Fruit fly (Drosophila melanogaster) whole organism, wandering third instar larva: ENCODE data around the gene CG43210.

Experiments used
- CG32264 ChIP-seq: fragments of 200-800 bp; sonication (Bioruptor generic); optimal IDR thresholded peaks from 2 replicates; lab custom pipeline; 2016; ENCODE audit warnings: missing biosample characterization, missing genetic modification characterization
- Dfd ChIP-seq: fragments of >200 bp; optimal IDR thresholded peaks from 2 replicates; lab custom pipeline; 2017; ENCODE audit warnings: missing biosample characterization, missing genetic modification characterization
- Dif ChIP-seq: fragments of 200-275, 200-300 bp; sonication (Bioruptor generic); optimal IDR thresholded peaks from 2 replicates; lab custom pipeline; 2018; ENCODE audit warnings: missing biosample characterization, missing genetic modification characterization; ENCODE audit not compliant: partially characterized antibody
- GATAd ChIP-seq: sonication (Bioruptor generic); optimal IDR thresholded peaks from 2 replicates; lab custom pipeline; 2016; ENCODE audit warnings: missing biosample characterization, missing genetic modification characterization
- HLH106 ChIP-seq: fragments of 200-800 bp; optimal IDR thresholded peaks from 3 replicates; lab custom pipeline; 2019; ENCODE audit warnings: missing biosample characterization, mild to moderate bottlenecking, missing genetic modification characterization, moderate library complexity
- Hnf4 ChIP-seq: fragments of 200-800 bp; sonication (Bioruptor generic); optimal IDR thresholded peaks from 2 replicates; lab custom pipeline; 2016; ENCODE audit warnings: missing biosample characterization, mild to moderate bottlenecking, missing genetic modification characterization
- Hr78 ChIP-seq: fragments of >200 bp; optimal IDR thresholded peaks from 2 replicates; lab custom pipeline; 2017; ENCODE audit warnings: missing biosample characterization, missing genetic modification characterization
- Hr83 ChIP-seq: fragments of 200-300 bp; sonication (Bioruptor generic); optimal IDR thresholded peaks from 2 replicates; lab custom pipeline; 2016; ENCODE audit warnings: missing biosample characterization, mild to moderate bottlenecking, missing genetic modification characterization, moderate library complexity; ENCODE audit not compliant: poor library complexity, severe bottlenecking
- Jra ChIP-seq: sonication (Bioruptor generic); optimal IDR thresholded peaks from 2 replicates; lab custom pipeline; 2016; ENCODE audit warnings: missing biosample characterization, missing genetic modification characterization
- Mio ChIP-seq: sonication (Bioruptor generic); optimal IDR thresholded peaks from 2 replicates; lab custom pipeline; 2016; ENCODE audit warnings: missing biosample characterization, missing genetic modification characterization
- N ChIP-seq: fragments of >200 bp; optimal IDR thresholded peaks from 2 replicates; lab custom pipeline; 2018; ENCODE audit warnings: missing biosample characterization, missing external identifiers, missing genetic modification characterization
- OdsH ChIP-seq: fragments of 200-800 bp; sonication (Bioruptor generic); optimal IDR thresholded peaks from 2 replicates; lab custom pipeline; 2016; ENCODE audit warnings: missing biosample characterization, mild to moderate bottlenecking, missing genetic modification characterization
- br ChIP-seq: fragments of 200-800 bp; sonication (Bioruptor generic); optimal IDR thresholded peaks from 2 replicates; lab custom pipeline; 2016; ENCODE audit warnings: missing biosample characterization, missing genetic modification characterization
- brk ChIP-seq: fragments of 200-800 bp; sonication (Bioruptor generic); optimal IDR thresholded peaks from 2 replicates; lab custom pipeline; 2016; ENCODE audit warnings: missing biosample characterization, mild to moderate bottlenecking, missing genetic modification characterization
- dmrt93B ChIP-seq: fragments of 200-800 bp; sonication (Bioruptor generic); optimal IDR thresholded peaks from 2 replicates; lab custom pipeline; 2018; ENCODE audit warnings: missing biosample characterization, mild to moderate bottlenecking, missing genetic modification characterization
- ey ChIP-seq: fragments of 200-800 bp; sonication (Bioruptor generic); optimal IDR thresholded peaks from 2 replicates; lab custom pipeline; 2016; ENCODE audit warnings: missing biosample characterization, missing genetic modification characterization
- foxo ChIP-seq, 2 experiments: fragments of 200-800 bp; sonication (Bioruptor generic); optimal IDR thresholded peaks; 2 replicates in 1 of 2; 3 replicates in 1 of 2; lab custom pipeline; 2016 to 2017; ENCODE audit warnings: missing biosample characterization in 2 of 2, missing genetic modification characterization in 2 of 2
- fru ChIP-seq: fragments of 200-800 bp; sonication (Bioruptor generic); optimal IDR thresholded peaks from 3 replicates; lab custom pipeline; 2016; ENCODE audit warnings: missing biosample characterization, mild to moderate bottlenecking, missing genetic modification characterization
- h ChIP-seq: fragments of 200-800 bp; sonication (Bioruptor generic); optimal IDR thresholded peaks from 3 replicates; lab custom pipeline; 2016; ENCODE audit warnings: missing biosample characterization, mild to moderate bottlenecking, missing genetic modification characterization
- jim ChIP-seq: fragments of 175-275, 200-325 bp; sonication (Bioruptor generic); optimal IDR thresholded peaks from 2 replicates; lab custom pipeline; 2016; ENCODE audit warnings: missing biosample characterization, mild to moderate bottlenecking, missing genetic modification characterization
- pan ChIP-seq: fragments of >200 bp; optimal IDR thresholded peaks from 2 replicates; lab custom pipeline; 2017
- psq ChIP-seq: fragments of 200-800 bp; sonication (Bioruptor generic); optimal IDR thresholded peaks from 3 replicates; lab custom pipeline; 2017; ENCODE audit warnings: missing biosample characterization, mild to moderate bottlenecking, missing genetic modification characterization, moderate library complexity
- rgr ChIP-seq: fragments of 200-800 bp; sonication (Bioruptor generic); optimal IDR thresholded peaks from 3 replicates; lab custom pipeline; 2016; ENCODE audit warnings: missing biosample characterization, mild to moderate bottlenecking, missing genetic modification characterization
- sage ChIP-seq: fragments of 200-800 bp; sonication (Bioruptor generic); optimal IDR thresholded peaks from 2 replicates; lab custom pipeline; 2016; ENCODE audit warnings: missing biosample characterization, mild to moderate bottlenecking, missing genetic modification characterization
- sv ChIP-seq: fragments of 200-800 bp; sonication (Bioruptor generic); optimal IDR thresholded peaks from 3 replicates; lab custom pipeline; 2016; ENCODE audit warnings: missing biosample characterization, missing genetic modification characterization
- usp ChIP-seq: fragments of >200 bp; optimal IDR thresholded peaks from 2 replicates; lab custom pipeline; 2017; ENCODE audit warnings: missing biosample characterization, missing genetic modification characterization
- woc ChIP-seq: sonication (Bioruptor generic); optimal IDR thresholded peaks from 2 replicates; lab custom pipeline; 2016; ENCODE audit warnings: missing biosample characterization, mild to moderate bottlenecking, missing genetic modification characterization

The CG43210 gene

dm6 chr3R:18545486-18545885, 19.5 kb downstream of the CG43210 start, which contains the start of gene fru:
Gene fru (minus strand): TSS chr3R:18545586.
- no peak for TF ChIP-seq Mio
- TF ChIP-seq Hr83 = no peak
- no peak for TF ChIP-seq sv (GFP tag; lab: Kevin White, UChicago)
- TF ChIP-seq rgr (GFP tag; lab: Kevin White, UChicago) = no peak
- TF ChIP-seq br (GFP tag; lab: Kevin White, UChicago) = no peak
- TF ChIP-seq fru = no peak
- no peak for TF ChIP-seq sage (GFP tag; lab: Kevin White, UChicago)
- TF ChIP-seq dmrt93B (GFP tag; lab: Kevin White, UChicago) = no peak
- no peak for TF ChIP-seq GATAd (GFP tag; lab: Kevin White, UChicago)
- TF ChIP-seq foxo (GFP tag; optimal IDR thresholded peaks at IDR 0.05; lab: Kevin White, UChicago) = no peak
- no peak for TF ChIP-seq brk (GFP tag; lab: Kevin White, UChicago)
- TF ChIP-seq OdsH (GFP tag; lab: Kevin White, UChicago) = no peak
- no peak for TF ChIP-seq psq (GFP tag; lab: Kevin White, UChicago)
- TF ChIP-seq Dfd (GFP tag; lab: Kevin White, UChicago) = no peak
- TF ChIP-seq usp (GFP tag; lab: Kevin White, UChicago) = no peak
- no peak for TF ChIP-seq h
- no peak for TF ChIP-seq CG32264 (GFP tag; lab: Kevin White, UChicago)
- no peak for TF ChIP-seq Hr78 (GFP tag; lab: Kevin White, UChicago)

dm6 chr3R:18515010-18515409, 50.0 kb downstream of the CG43210 start:
- TF ChIP-seq OdsH (GFP tag; lab: Kevin White, UChicago) = no peak
- TF ChIP-seq Jra = no peak
- no peak for TF ChIP-seq Hr83
- TF ChIP-seq ey (GFP tag; lab: Kevin White, UChicago) = no peak
- TF ChIP-seq psq (GFP tag; lab: Kevin White, UChicago) = no peak
- TF ChIP-seq foxo (GFP tag; optimal IDR thresholded peaks at IDR 0.05; lab: Kevin White, UChicago) = no peak
- TF ChIP-seq br (GFP tag; lab: Kevin White, UChicago) = no peak
- TF ChIP-seq HLH106 (tag; lab: Kevin White, UChicago) = no peak
- no peak for TF ChIP-seq Dif (GFP tag; lab: Kevin White, UChicago)
- TF ChIP-seq pan (lab: Kevin White, UChicago) = no peak
- no peak for TF ChIP-seq GATAd (GFP tag; lab: Kevin White, UChicago)
- no peak for TF ChIP-seq woc (GFP tag; lab: Kevin White, UChicago)
- TF ChIP-seq CG32264 (GFP tag; lab: Kevin White, UChicago) = no peak
- no peak for TF ChIP-seq dmrt93B (GFP tag; lab: Kevin White, UChicago)
- TF ChIP-seq N (GFP tag; lab: Kevin White, UChicago) = no peak
- no peak for TF ChIP-seq Hnf4 (GFP tag; lab: Kevin White, UChicago)
- TF ChIP-seq jim (GFP tag; lab: Kevin White, UChicago) = no peak
- TF ChIP-seq rgr (GFP tag; lab: Kevin White, UChicago) = no peak
